Fruit fly (Drosophila melanogaster) whole organism, embryonic: ENCODE results near the gene CG18213.

ENCODE experiments used
- BEAF-32 ChIP-seq: fragments of 200-800 bp; sonication (Bioruptor generic); optimal IDR thresholded peaks from 3 replicates; lab custom pipeline; 2017; ENCODE audit warnings: missing biosample characterization, missing genetic modification characterization, mild to moderate bottlenecking, moderate library complexity, missing genetic modification reagents
- CG10209 ChIP-seq: fragments of 200-800 bp; sonication (Bioruptor generic); optimal IDR thresholded peaks from 3 replicates; lab custom pipeline; 2017; ENCODE audit warnings: missing biosample characterization, mild to moderate bottlenecking, missing genetic modification characterization, missing genetic modification reagents
- CG11696 ChIP-seq: fragments of 200-800 bp; sonication (Bioruptor generic); IDR thresholded peaks from 2 replicates; pipeline ENCODE4 v1.3.6; 2022; ENCODE audit warnings: missing biosample characterization, missing genetic modification characterization
- CG12236 ChIP-seq: fragments of 200-800 bp; sonication (Bioruptor generic); optimal IDR thresholded peaks from 2 replicates; lab custom pipeline; 2016; ENCODE audit warnings: missing biosample characterization, missing genetic modification characterization
- CG12391 ChIP-seq: fragments of 200-800 bp; sonication (Bioruptor generic); optimal IDR thresholded peaks from 3 replicates; lab custom pipeline; 2018; ENCODE audit warnings: missing biosample characterization, mild to moderate bottlenecking, missing genetic modification characterization, moderate library complexity
- CG14667 ChIP-seq: fragments of 200-800 bp; sonication (Bioruptor generic); IDR thresholded peaks from 2 replicates; pipeline ENCODE4 v1.3.6; 2022; ENCODE audit warnings: missing biosample characterization, missing genetic modification characterization
- CG14710 ChIP-seq: fragments of 200-800 bp; sonication (Bioruptor generic); optimal IDR thresholded peaks from 3 replicates; lab custom pipeline; 2019; ENCODE audit warnings: missing biosample characterization, mild to moderate bottlenecking, missing genetic modification characterization, moderate library complexity
- CG16813 ChIP-seq: fragments of 200-800 bp; sonication (Bioruptor generic); IDR thresholded peaks from 3 replicates; pipeline ENCODE4 v1.3.6; 2022; ENCODE audit warnings: missing biosample characterization, missing genetic modification characterization; ENCODE audit not compliant: partially characterized antibody
- CG17186 ChIP-seq: fragments of 200-800 bp; sonication (Bioruptor generic); optimal IDR thresholded peaks from 3 replicates; lab custom pipeline; 2017; ENCODE audit warnings: missing biosample characterization, missing genetic modification reagents, missing genetic modification characterization
- CG17802 ChIP-seq: fragments of 200-800 bp; sonication (Bioruptor generic); optimal IDR thresholded peaks from 2 replicates; lab custom pipeline; 2018; ENCODE audit warnings: missing biosample characterization, mild to moderate bottlenecking, missing genetic modification characterization, moderate library complexity
- CG34224 ChIP-seq: fragments of 200-800 bp; sonication (Bioruptor generic); IDR thresholded peaks from 3 replicates; pipeline ENCODE4 v1.3.6; 2022; ENCODE audit warnings: missing biosample characterization, missing genetic modification characterization; ENCODE audit not compliant: partially characterized antibody
- CG4404 ChIP-seq: fragments of 200-800 bp; sonication (Bioruptor generic); IDR thresholded peaks from 2 replicates; pipeline ENCODE4 v1.3.6; 2022; ENCODE audit warnings: missing biosample characterization, missing genetic modification characterization
- CG4424 ChIP-seq: fragments of 200-800 bp; sonication (Bioruptor generic); optimal IDR thresholded peaks from 3 replicates; lab custom pipeline; 2016; ENCODE audit warnings: missing biosample characterization, missing genetic modification characterization
- CG5245 ChIP-seq: fragments of 200-800 bp; sonication (Bioruptor generic); optimal IDR thresholded peaks from 3 replicates; lab custom pipeline; 2016; ENCODE audit warnings: missing biosample characterization, missing genetic modification characterization
- CG6791 ChIP-seq: fragments of 200-800 bp; sonication (Bioruptor generic); IDR thresholded peaks from 3 replicates; pipeline ENCODE4 v1.3.6; 2022; ENCODE audit warnings: missing biosample characterization, missing genetic modification characterization; ENCODE audit not compliant: partially characterized antibody
- CG6813 ChIP-seq: fragments of 200-800 bp; sonication (Bioruptor generic); optimal IDR thresholded peaks from 2 replicates; lab custom pipeline; 2017; ENCODE audit warnings: missing biosample characterization, missing genetic modification characterization, mild to moderate bottlenecking, moderate library complexity, missing genetic modification reagents
- CG8478 ChIP-seq: fragments of >200 bp; optimal IDR thresholded peaks from 2 replicates; lab custom pipeline; 2018
- Dfd ChIP-seq, 2 experiments: fragments of >200 bp; optimal IDR thresholded peaks; 2 replicates each; lab custom pipeline; 2017; ENCODE audit warnings: missing biosample characterization in 2 of 2, missing genetic modification characterization in 2 of 2
- E2f1 ChIP-seq: fragments of 200-800 bp; sonication (Bioruptor generic); IDR thresholded peaks from 2 replicates; pipeline ENCODE4 v1.3.6; 2022; ENCODE audit warnings: missing biosample characterization, missing genetic modification characterization
- Gsc ChIP-seq: fragments of 200-800 bp; sonication (Bioruptor generic); IDR thresholded peaks from 2 replicates; pipeline ENCODE4 v1.3.6; 2022; ENCODE audit warnings: missing biosample characterization, missing genetic modification characterization
- H15 ChIP-seq: fragments of 200-800 bp; sonication (Bioruptor generic); IDR thresholded peaks from 3 replicates; pipeline ENCODE4 v1.3.6; 2022; ENCODE audit warnings: missing biosample characterization, missing genetic modification characterization
- HLH3B ChIP-seq: fragments of 200-800 bp; sonication (Bioruptor generic); IDR thresholded peaks from 2 replicates; pipeline ENCODE4 v1.3.6; 2022; ENCODE audit warnings: missing biosample characterization, missing genetic modification characterization
- Hmr ChIP-seq: fragments of 200-800 bp; sonication (Bioruptor generic); optimal IDR thresholded peaks from 3 replicates; lab custom pipeline; 2017; ENCODE audit warnings: mild to moderate bottlenecking, missing biosample characterization, missing genetic modification reagents, missing genetic modification characterization
- MESR4 ChIP-seq: fragments of 200-800 bp; sonication (Bioruptor generic); optimal IDR thresholded peaks from 2 replicates; lab custom pipeline; 2018; ENCODE audit warnings: missing biosample characterization, mild to moderate bottlenecking, missing genetic modification characterization, moderate library complexity
- Mad ChIP-seq: fragments of 200-800 bp; sonication (Bioruptor generic); optimal IDR thresholded peaks from 2 replicates; lab custom pipeline; 2016; ENCODE audit warnings: missing biosample characterization, missing genetic modification characterization
- Nf-YB ChIP-seq: fragments of 200-800 bp; sonication (Bioruptor generic); optimal IDR thresholded peaks from 3 replicates; lab custom pipeline; 2019; ENCODE audit warnings: missing biosample characterization, mild to moderate bottlenecking, missing genetic modification characterization, moderate library complexity
- Oli ChIP-seq: fragments of 200-800 bp; sonication (Bioruptor generic); optimal IDR thresholded peaks from 2 replicates; lab custom pipeline; 2018; ENCODE audit warnings: missing biosample characterization, mild to moderate bottlenecking, missing genetic modification characterization, moderate library complexity
- al ChIP-seq: fragments of 200-800 bp; sonication (Bioruptor generic); IDR thresholded peaks from 2 replicates; pipeline ENCODE4 v1.3.6; 2022; ENCODE audit warnings: missing biosample characterization, missing genetic modification characterization
- ash1 ChIP-seq: fragments of 200-800 bp; sonication (Bioruptor generic); optimal IDR thresholded peaks from 2 replicates; lab custom pipeline; 2018; ENCODE audit warnings: missing biosample characterization, mild to moderate bottlenecking, missing genetic modification characterization
- bcd ChIP-seq: fragments of 200-800 bp; sonication (Bioruptor generic); optimal IDR thresholded peaks from 2 replicates; lab custom pipeline; 2017; ENCODE audit warnings: missing biosample characterization, mild to moderate bottlenecking, missing genetic modification characterization
- br ChIP-seq: fragments of >200 bp; optimal IDR thresholded peaks from 2 replicates; lab custom pipeline; 2017
- cas ChIP-seq: fragments of 200-800 bp; sonication (Bioruptor generic); IDR thresholded peaks from 2 replicates; pipeline ENCODE4 v1.3.6; 2022; ENCODE audit warnings: missing biosample characterization, missing genetic modification characterization
- cato ChIP-seq: fragments of 200-800 bp; sonication (Bioruptor generic); optimal IDR thresholded peaks from 2 replicates; lab custom pipeline; 2016; ENCODE audit warnings: missing biosample characterization, missing genetic modification characterization, borderline replicate concordance
- chm ChIP-seq: fragments of 200-800 bp; sonication (Bioruptor generic); IDR thresholded peaks from 2 replicates; pipeline ENCODE4 v1.3.6; 2022; ENCODE audit warnings: missing biosample characterization, missing genetic modification characterization
- dm ChIP-seq: fragments of 200-800 bp; sonication (Bioruptor generic); optimal IDR thresholded peaks from 3 replicates; lab custom pipeline; 2016; ENCODE audit warnings: missing biosample characterization, missing genetic modification characterization
- dysf ChIP-seq: fragments of 200-800 bp; sonication (Bioruptor generic); IDR thresholded peaks from 3 replicates; pipeline ENCODE4 v1.3.6; 2022; ENCODE audit warnings: missing biosample characterization, missing genetic modification characterization
- ewg ChIP-seq: fragments of 200-800 bp; sonication (Bioruptor generic); optimal IDR thresholded peaks from 3 replicates; lab custom pipeline; 2017; ENCODE audit warnings: mild to moderate bottlenecking, missing biosample characterization, missing genetic modification reagents, missing genetic modification characterization
- fru ChIP-seq: fragments of >200 bp; optimal IDR thresholded peaks from 2 replicates; lab custom pipeline; 2017
- ftz-f1 ChIP-seq: fragments of 200-800 bp; sonication (Bioruptor generic); optimal IDR thresholded peaks from 2 replicates; lab custom pipeline; 2016; ENCODE audit warnings: missing biosample characterization, missing genetic modification characterization
- gce ChIP-seq: fragments of 200-800 bp; sonication (Bioruptor generic); IDR thresholded peaks from 3 replicates; pipeline ENCODE4 v1.3.6; 2022; ENCODE audit warnings: missing biosample characterization, missing genetic modification characterization
- gfzf ChIP-seq: fragments of 200-800 bp; sonication (Bioruptor generic); optimal IDR thresholded peaks from 2 replicates; lab custom pipeline; 2016; ENCODE audit warnings: missing biosample characterization, mild to moderate bottlenecking, missing genetic modification characterization, moderate library complexity
- hb ChIP-seq: fragments of 200-800 bp; sonication (Bioruptor generic); IDR thresholded peaks from 3 replicates; pipeline ENCODE4 v1.3.6; 2022; ENCODE audit warnings: missing biosample characterization, missing genetic modification characterization; ENCODE audit not compliant: partially characterized antibody
- inv ChIP-seq: fragments of 200-800 bp; sonication (Bioruptor generic); IDR thresholded peaks from 2 replicates; pipeline ENCODE4 v1.3.6; 2022; ENCODE audit warnings: missing biosample characterization, missing genetic modification characterization; ENCODE audit not compliant: partially characterized antibody
- odd ChIP-seq: fragments of 200-800 bp; sonication (Bioruptor generic); optimal IDR thresholded peaks from 2 replicates; lab custom pipeline; 2017; ENCODE audit warnings: missing biosample characterization, mild to moderate bottlenecking, missing genetic modification characterization
- otp ChIP-seq: fragments of 200-800 bp; sonication (Bioruptor generic); IDR thresholded peaks from 3 replicates; pipeline ENCODE4, ENCODE4 v1.3.6; 2022; ENCODE audit warnings: missing biosample characterization, missing genetic modification characterization
- psq ChIP-seq: fragments of 200-800 bp; sonication (Bioruptor generic); optimal IDR thresholded peaks from 2 replicates; lab custom pipeline; 2017; ENCODE audit warnings: missing biosample characterization, missing genetic modification characterization
- sim ChIP-seq: fragments of 200-800 bp; sonication (Bioruptor generic); IDR thresholded peaks from 2 replicates; pipeline ENCODE4 v1.3.6; 2022; ENCODE audit warnings: missing biosample characterization, missing genetic modification characterization
- tap ChIP-seq: fragments of 200-800 bp; optimal IDR thresholded peaks from 3 replicates; lab custom pipeline; 2019; ENCODE audit warnings: missing biosample characterization, mild to moderate bottlenecking, missing genetic modification characterization, moderate library complexity
- twi ChIP-seq: fragments of 200-800 bp; optimal IDR thresholded peaks from 2 replicates; lab custom pipeline; 2019; ENCODE audit warnings: missing biosample characterization, mild to moderate bottlenecking, missing genetic modification characterization, moderate library complexity
- tx ChIP-seq: fragments of 200-800 bp; sonication (Bioruptor generic); optimal IDR thresholded peaks from 2 replicates; lab custom pipeline; 2016; ENCODE audit warnings: missing biosample characterization, missing genetic modification characterization

Gene CG18213

DNA sequence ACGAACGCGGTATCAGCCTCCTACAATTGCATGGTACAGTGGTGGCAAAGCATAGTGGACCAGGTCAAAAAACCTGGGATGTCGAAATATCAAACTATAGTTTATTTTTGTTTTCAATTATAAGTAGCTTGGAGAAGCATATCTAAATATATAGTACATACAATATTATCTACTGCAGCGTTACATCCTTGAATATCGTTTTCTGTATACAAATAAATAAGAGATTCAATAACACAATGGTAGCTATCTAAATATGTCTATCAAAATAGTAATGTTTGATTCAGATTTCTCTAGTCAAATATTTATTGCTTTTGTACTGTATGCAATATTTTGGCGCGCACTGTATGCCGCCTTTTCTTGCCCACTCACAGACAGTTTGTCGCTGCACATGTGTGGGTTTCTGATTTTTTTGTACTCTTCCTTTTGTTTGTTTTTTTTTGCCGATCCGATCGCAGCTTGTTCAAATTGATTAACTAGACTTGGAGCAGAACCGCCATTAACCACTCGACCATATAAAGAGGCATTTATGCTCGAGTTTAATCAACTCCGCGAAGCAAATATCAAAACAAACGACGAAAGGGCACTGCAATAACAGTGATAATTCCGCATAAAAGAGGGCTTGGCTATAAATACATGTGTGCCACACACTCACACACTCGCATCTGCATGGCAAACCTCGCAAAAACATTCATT is 40.8 kb upstream of the CG18213 start (continued):
- peak; percentile 77 for TF ChIP-seq tx
- peak; percentile 63 for TF ChIP-seq CG17802 (tag; lab: Kevin White, UChicago)
- TF ChIP-seq hb (GFP tag; lab: Robert Waterston, UW) = no peak
- peak; percentile 89 for TF ChIP-seq H15 (GFP tag; lab: Robert Waterston, UW)
- TF ChIP-seq CG10209 (GFP tag; lab: Kevin White, UChicago) = peak; percentile 96
- no peak for TF ChIP-seq inv (GFP tag; lab: Robert Waterston, UW)
- no peak for TF ChIP-seq fru
- peak; percentile 67 for TF ChIP-seq psq (GFP tag; lab: Kevin White, UChicago)
- peak; percentile 91 for TF ChIP-seq CG5245
- TF ChIP-seq CG17186 (GFP tag; lab: Kevin White, UChicago) = peak; percentile 81
- TF ChIP-seq cas (GFP tag; lab: Robert Waterston, UW) = peak; percentile 78
- peak; percentile 96 for TF ChIP-seq bcd
- peak; percentile 90 for TF ChIP-seq ewg (GFP tag; lab: Kevin White, UChicago)
- TF ChIP-seq MESR4 (GFP tag; lab: Kevin White, UChicago) = peak; percentile 15
- TF ChIP-seq br (lab: Kevin White, UChicago) = no peak
- TF ChIP-seq CG12236 (GFP tag; lab: Kevin White, UChicago) = peak; percentile 80
- no peak for TF ChIP-seq CG16813 (GFP tag; lab: Robert Waterston, UW)
- peak; percentile 87 for TF ChIP-seq chm (GFP tag; lab: Robert Waterston, UW)
- TF ChIP-seq otp (GFP tag; lab: Robert Waterston, UW) = peak; percentile 92
- TF ChIP-seq cato (GFP tag; lab: Kevin White, UChicago) = peak; percentile 94
- TF ChIP-seq CG8478 = no peak
- peak; percentile 86 for TF ChIP-seq Nf-YB
- peak; percentile 97 for TF ChIP-seq Oli
- TF ChIP-seq CG6791 (GFP tag; lab: Robert Waterston, UW) = no peak
- no peak for TF ChIP-seq gfzf
- TF ChIP-seq CG34224 (GFP tag; lab: Robert Waterston, UW) = no peak; the same call in 2 of the 3 replicates
- peak; percentile 94 for TF ChIP-seq CG6813 (GFP tag; lab: Kevin White, UChicago)
- TF ChIP-seq odd = peak; percentile 97
- peak; percentile 87 for TF ChIP-seq Mad (GFP tag; lab: Kevin White, UChicago)
- TF ChIP-seq al (GFP tag; lab: Robert Waterston, UW) = peak; percentile 85
- TF ChIP-seq sim (GFP tag; lab: Robert Waterston, UW) = peak; percentile 90; the same call in 1 of the 2 replicates
- peak; percentile 55 for TF ChIP-seq ash1
- TF ChIP-seq HLH3B = peak; percentile 93
- peak; percentile 84 for TF ChIP-seq CG14667
- TF ChIP-seq CG11696 (GFP tag; lab: Robert Waterston, UW) = peak; percentile 84
- no peak for TF ChIP-seq Gsc (GFP tag; lab: Robert Waterston, UW)
- peak; percentile 98 for TF ChIP-seq CG12391 (tag; lab: Kevin White, UChicago)
- TF ChIP-seq Dfd (GFP tag; optimal IDR thresholded peaks at IDR 0.05; lab: Kevin White, UChicago) = no peak
- peak; percentile 97 for TF ChIP-seq Hmr (GFP tag; lab: Kevin White, UChicago)
- peak; percentile 96 for TF ChIP-seq CG14710
- TF ChIP-seq tap (tag; lab: Kevin White, UChicago) = peak; percentile 93
- peak; percentile 78 for TF ChIP-seq CG4404 (GFP tag; lab: Robert Waterston, UW)
- peak; percentile 68 for TF ChIP-seq dm (GFP tag; lab: Kevin White, UChicago)
- TF ChIP-seq CG4424 (GFP tag; lab: Kevin White, UChicago) = peak; percentile 96
- TF ChIP-seq dysf (GFP tag; lab: Robert Waterston, UW) = peak; percentile 95
- TF ChIP-seq ftz-f1 (GFP tag; lab: Kevin White, UChicago) = peak; percentile 33
- TF ChIP-seq gce (GFP tag; lab: Robert Waterston, UW) = peak; percentile 86
- no peak for TF ChIP-seq BEAF-32
- peak; percentile 94 for TF ChIP-seq E2f1 (GFP tag; lab: Robert Waterston, UW)
- peak; percentile 84 for TF ChIP-seq twi (tag; lab: Kevin White, UChicago)
